Fruit fly (Drosophila melanogaster): ENCODE data around the gene CG11158.

DNA sequence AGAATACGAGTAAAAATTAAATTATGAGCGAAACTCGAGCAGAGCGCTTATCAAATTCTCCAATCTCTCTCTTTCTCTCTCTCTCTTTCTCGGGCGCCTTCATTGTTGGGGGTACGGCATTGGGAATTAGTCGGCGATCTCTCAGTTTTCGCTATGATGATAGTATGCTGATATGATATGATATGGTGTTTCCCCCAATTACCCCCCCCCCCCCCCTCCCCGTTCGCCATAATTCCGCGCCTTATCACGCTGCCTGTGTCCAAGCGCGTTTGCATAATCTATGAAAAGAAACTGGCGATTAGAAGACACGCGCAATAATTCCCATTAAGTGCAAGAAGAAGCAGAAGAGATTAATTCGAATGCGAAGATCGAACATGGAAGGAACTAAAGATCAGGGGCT, 45.9 kb upstream of the CG11158 start:
- no peak for TF ChIP-seq GATAd (GFP tag; optimal IDR thresholded peaks at IDR 0.05)
- TF ChIP-seq sage (GFP tag; optimal IDR thresholded peaks at IDR 0.05), result no peak
- no peak for TF ChIP-seq Hnf4 (GFP tag; optimal IDR thresholded peaks at IDR 0.05)
- no peak for TF ChIP-seq h (GFP tag; optimal IDR thresholded peaks at IDR 0.05)
- no peak for TF ChIP-seq Hr78 (GFP tag; optimal IDR thresholded peaks at IDR 0.05)
- TF ChIP-seq Dif (GFP tag; optimal IDR thresholded peaks at IDR 0.05; ENCODE audit: partially characterized antibody), result no peak
- no peak for TF ChIP-seq woc (GFP tag; optimal IDR thresholded peaks at IDR 0.05)

All from whole organism, wandering third instar larva.